Worm (Caenorhabditis elegans) whole organism, mixed stage, embryonic: ENCODE data around the gene ZC21.8.

Source experiments
- M03D4.4 ChIP-seq: sonication (generic microtip); optimal IDR thresholded peaks from 2 replicates; lab custom pipeline; 2017; ENCODE audit warnings: mild to moderate bottlenecking, missing genetic modification characterization, missing compliant biosample characterization
- bed-3 ChIP-seq: fragments of 200-800 bp; sonication (Bioruptor generic); optimal IDR thresholded peaks from 3 replicates; lab custom pipeline; 2018; ENCODE audit warnings: mild to moderate bottlenecking, missing genetic modification characterization, moderate library complexity, missing compliant biosample characterization
- blmp-1 ChIP-seq: fragments of 150-350 bp; optimal IDR thresholded peaks from 2 replicates; lab custom pipeline; 2014; ENCODE audit warnings: missing biosample characterization, missing genetic modification characterization
- ceh-39 ChIP-seq: fragments of 150-350 bp; optimal IDR thresholded peaks from 2 replicates; lab custom pipeline; 2014; ENCODE audit warnings: missing biosample characterization, missing genetic modification characterization
- ceh-43 ChIP-seq: fragments of 200-800 bp; sonication (Bioruptor generic); optimal IDR thresholded peaks from 2 replicates; lab custom pipeline; 2018; ENCODE audit warnings: mild to moderate bottlenecking, missing genetic modification characterization, moderate library complexity, missing compliant biosample characterization
- ceh-83 ChIP-seq: fragments of 200-800 bp; sonication (Bioruptor generic); optimal IDR thresholded peaks from 2 replicates; lab custom pipeline; 2018; ENCODE audit warnings: mild to moderate bottlenecking, missing genetic modification characterization, missing compliant biosample characterization
- ces-1 ChIP-seq: fragments of 150-350 bp; optimal IDR thresholded peaks from 2 replicates; lab custom pipeline; 2014; ENCODE audit warnings: missing biosample characterization, missing genetic modification reagents, missing genetic modification characterization
- cnd-1 ChIP-seq: fragments of 200-800 bp; sonication (Bioruptor generic); optimal IDR thresholded peaks from 2 replicates; lab custom pipeline; 2018; ENCODE audit warnings: mild to moderate bottlenecking, missing genetic modification characterization, missing compliant biosample characterization
- drap-1 ChIP-seq: fragments of 200-800 bp; sonication (Bioruptor generic); optimal IDR thresholded peaks from 3 replicates; lab custom pipeline; 2018; ENCODE audit warnings: mild to moderate bottlenecking, missing genetic modification characterization, missing compliant biosample characterization
- elt-1 ChIP-seq: sonication (generic microtip); optimal IDR thresholded peaks from 2 replicates; lab custom pipeline; 2017; ENCODE audit warnings: missing genetic modification characterization, mild to moderate bottlenecking, missing compliant biosample characterization, antibody characterized with exemption, moderate library complexity, borderline replicate concordance; ENCODE audit not compliant: insufficient read depth
- flh-1 ChIP-seq: fragments of 200-800 bp; sonication (Bioruptor generic); optimal IDR thresholded peaks from 2 replicates; lab custom pipeline; 2018; ENCODE audit warnings: mild to moderate bottlenecking, missing genetic modification characterization, moderate library complexity, missing compliant biosample characterization
- hlh-1 ChIP-seq: fragments of 150-350 bp; optimal IDR thresholded peaks from 2 replicates; lab custom pipeline; 2014; ENCODE audit warnings: missing biosample characterization, missing genetic modification reagents, missing genetic modification characterization
- lin-32 ChIP-seq: fragments of 200-800 bp; sonication (Bioruptor generic); optimal IDR thresholded peaks from 2 replicates; lab custom pipeline; 2018; ENCODE audit warnings: mild to moderate bottlenecking, missing genetic modification characterization, missing compliant biosample characterization
- lsy-2 ChIP-seq: fragments of 150-350 bp; optimal IDR thresholded peaks from 2 replicates; lab custom pipeline; 2014; ENCODE audit warnings: missing biosample characterization, missing genetic modification characterization
- mab-5 ChIP-seq: fragments of 150-350 bp; optimal IDR thresholded peaks from 2 replicates; lab custom pipeline; 2014; ENCODE audit warnings: missing biosample characterization, missing genetic modification characterization
- mep-1 ChIP-seq: fragments of 150-350 bp; optimal IDR thresholded peaks from 2 replicates; lab custom pipeline; 2017; ENCODE audit warnings: missing biosample characterization, missing genetic modification reagents, missing genetic modification characterization, inconsistent platforms
- mls-2 ChIP-seq: sonication (generic microtip); optimal IDR thresholded peaks from 2 replicates; lab custom pipeline; 2016; ENCODE audit warnings: mild to moderate bottlenecking, missing genetic modification characterization, moderate library complexity, missing compliant biosample characterization
- nhr-12 ChIP-seq: fragments of 150-350 bp; optimal IDR thresholded peaks from 2 replicates; lab custom pipeline; 2014; ENCODE audit warnings: missing biosample characterization, missing genetic modification characterization
- nhr-2 ChIP-seq: fragments of 150-350 bp; optimal IDR thresholded peaks from 2 replicates; lab custom pipeline; 2014; ENCODE audit warnings: missing biosample characterization, missing genetic modification characterization
- nhr-237 ChIP-seq: fragments of 150-350 bp; optimal IDR thresholded peaks from 2 replicates; lab custom pipeline; 2014; ENCODE audit warnings: missing biosample characterization, missing genetic modification characterization
- nhr-28 ChIP-seq: fragments of 150-350 bp; optimal IDR thresholded peaks from 2 replicates; lab custom pipeline; 2014; ENCODE audit warnings: missing biosample characterization, missing genetic modification characterization
- nhr-76 ChIP-seq: sonication (generic microtip); optimal IDR thresholded peaks from 2 replicates; lab custom pipeline; 2017; ENCODE audit warnings: missing biosample characterization, missing genetic modification characterization
- pha-4 ChIP-seq: fragments of 150-350 bp; optimal IDR thresholded peaks from 2 replicates; lab custom pipeline; 2018; ENCODE audit warnings: missing biosample characterization, missing genetic modification reagents, missing genetic modification characterization
- sem-2 ChIP-seq: fragments of 200-800 bp; sonication (Bioruptor generic); optimal IDR thresholded peaks from 2 replicates; lab custom pipeline; 2018; ENCODE audit warnings: mild to moderate bottlenecking, missing genetic modification characterization, missing compliant biosample characterization
- sptf-1 ChIP-seq: sonication (generic microtip); optimal IDR thresholded peaks from 2 replicates; lab custom pipeline; 2017; ENCODE audit warnings: mild to moderate bottlenecking, missing genetic modification characterization, moderate library complexity, missing compliant biosample characterization
- tbx-8 ChIP-seq: fragments of 200-800 bp; sonication (Bioruptor generic); optimal IDR thresholded peaks from 2 replicates; lab custom pipeline; 2018; ENCODE audit warnings: mild to moderate bottlenecking, missing genetic modification characterization, moderate library complexity, missing compliant biosample characterization
- unc-120 ChIP-seq: sonication (generic microtip); optimal IDR thresholded peaks from 2 replicates; lab custom pipeline; 2017; ENCODE audit warnings: missing genetic modification characterization, missing compliant biosample characterization; ENCODE audit not compliant: poor library complexity, severe bottlenecking
- unc-39 ChIP-seq: fragments of 150-350 bp; optimal IDR thresholded peaks from 2 replicates; lab custom pipeline; 2014; ENCODE audit warnings: missing biosample characterization, missing genetic modification characterization
- unc-62 ChIP-seq: fragments of 150-350 bp; optimal IDR thresholded peaks from 2 replicates; lab custom pipeline; 2014; ENCODE audit warnings: missing biosample characterization, missing genetic modification reagents, missing genetic modification characterization
- zip-8 ChIP-seq: fragments of 150-350 bp; optimal IDR thresholded peaks from 2 replicates; lab custom pipeline; 2014; ENCODE audit warnings: missing biosample characterization, missing genetic modification characterization
- ztf-11 ChIP-seq: fragments of 150-350 bp; optimal IDR thresholded peaks from 2 replicates; lab custom pipeline; 2014; ENCODE audit warnings: missing biosample characterization, missing genetic modification characterization

ZC21.8 gene

ce11 chrIII:8535445-8535844, 15.7 kb upstream of the ZC21.8 start:
- TF ChIP-seq pha-4 (tag; lab: Kevin White, UChicago) (no peak), flh-1 (GFP tag; lab: Kevin White, UChicago) (no peak), mab-5 (tag; lab: Kevin White, UChicago) (no peak)
- TF ChIP-seq, all 35 proteins: peak for 0

DNA sequence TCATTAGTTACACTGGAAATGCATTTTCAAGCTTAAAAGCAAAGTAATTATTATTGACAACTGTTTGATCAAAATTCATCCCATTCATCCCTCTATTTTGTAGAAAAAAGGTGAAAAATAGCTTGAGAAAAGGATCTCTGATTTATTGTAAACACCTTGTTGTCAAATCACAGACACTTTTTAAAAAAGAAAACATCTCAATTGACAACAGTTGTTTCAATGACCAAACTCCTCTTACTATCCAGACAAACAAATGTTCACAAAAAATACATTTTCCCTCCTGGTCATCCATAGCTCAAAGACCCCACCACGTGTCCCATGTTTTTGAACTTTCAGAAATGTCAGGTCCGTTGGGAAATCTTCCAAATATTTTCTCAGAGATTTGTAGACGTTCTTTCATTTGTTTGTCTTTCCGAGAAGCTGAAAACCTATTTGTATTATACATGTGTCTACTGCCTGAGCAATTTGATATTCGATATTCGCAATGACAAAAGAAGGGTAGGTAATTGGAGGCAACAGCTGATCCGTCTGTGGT, 14.9 kb upstream of the ZC21.8 start, which contains the start of gene trp-1:
Gene trp-1, plus strand, starts transcription at position 485 of the 535 bp plus-strand sequence.
- TF ChIP-seq zip-8 (tag; lab: Kevin White, UChicago) (no peak), unc-120 (no peak), nhr-76 (tag; lab: Kevin White, UChicago) (no peak), blmp-1 (no peak), tbx-8 (GFP tag; lab: Kevin White, UChicago) (no peak), flh-1 (GFP tag; lab: Kevin White, UChicago) (no peak), ztf-11 (tag; lab: Kevin White, UChicago) (no peak), sem-2 (GFP tag; lab: Kevin White, UChicago) (no peak), ceh-43 (no peak), ceh-39 (no peak), nhr-2 (tag; lab: Kevin White, UChicago) (no peak)

ce11 chrIII:8533900-8534299, 14.1 kb upstream of the ZC21.8 start:
- peak; percentile 4 for TF ChIP-seq ces-1 (GFP tag; lab: Kevin White, UChicago)
- no peak for TF ChIP-seq nhr-28
- TF ChIP-seq, all 35 proteins: peak for 1

DNA sequence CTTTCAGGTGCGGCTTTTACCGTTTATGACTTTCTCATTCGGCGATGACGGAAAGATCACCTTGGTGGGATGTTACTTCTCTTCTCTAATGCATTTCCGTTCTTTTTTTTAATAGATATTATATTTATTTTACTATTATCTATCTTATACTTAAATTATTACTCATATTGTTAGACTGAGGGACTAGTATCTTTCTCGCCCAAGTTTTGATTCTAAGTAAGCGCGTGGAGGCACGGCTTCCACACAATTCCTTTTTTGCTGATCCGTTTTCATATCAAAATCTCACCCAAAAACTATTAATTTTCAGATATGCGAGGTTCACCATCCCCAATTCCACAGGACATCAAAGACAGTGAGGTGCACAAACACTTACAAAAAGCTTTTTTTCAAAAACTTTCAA, 10.0 kb upstream of the ZC21.8 start, which contains the start of gene ZC21.10:
Gene ZC21.10, plus strand, starts transcription at position 301 of the 400 bp plus-strand sequence.
- TF ChIP-seq mep-1 (tag; lab: Kevin White, UChicago) (no peak), sem-2 (GFP tag; lab: Kevin White, UChicago) (no peak)

DNA sequence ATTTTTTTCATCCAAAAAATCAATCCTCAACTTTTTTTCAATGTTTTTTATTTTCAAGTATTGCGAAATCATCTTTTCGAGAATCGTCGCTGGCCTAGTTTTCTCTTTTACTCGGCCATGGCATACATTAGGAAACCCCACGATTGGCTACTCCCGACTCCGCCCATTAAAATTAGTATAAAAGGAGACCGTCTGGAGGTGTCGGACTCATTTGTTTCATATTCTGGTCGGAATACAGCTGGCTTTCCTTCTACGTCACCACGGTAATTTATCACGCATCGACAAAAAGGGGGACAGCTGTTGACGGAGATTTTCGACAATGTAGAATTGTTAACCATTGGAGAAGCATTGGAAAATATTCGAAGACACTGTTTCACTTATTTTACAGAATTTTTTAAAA, 9.2 kb upstream of the ZC21.8 start:
- TF ChIP-seq tbx-8 (GFP tag; lab: Kevin White, UChicago): no peak
- TF ChIP-seq lsy-2: peak; percentile 79
- no peak for TF ChIP-seq mep-1 (tag; lab: Kevin White, UChicago)
- TF ChIP-seq bed-3 (GFP tag; lab: Kevin White, UChicago): no peak
- TF ChIP-seq cnd-1 (tag; lab: Kevin White, UChicago): peak; percentile 81
- TF ChIP-seq lin-32 (GFP tag; lab: Kevin White, UChicago): peak; percentile 82
- TF ChIP-seq flh-1 (GFP tag; lab: Kevin White, UChicago): no peak
- TF ChIP-seq ceh-83 (GFP tag; lab: Kevin White, UChicago): no peak
- TF ChIP-seq drap-1: no peak
- no peak for TF ChIP-seq nhr-12 (tag; lab: Kevin White, UChicago)
- TF ChIP-seq ceh-43: peak; percentile 23
- TF ChIP-seq mls-2 (tag; lab: Kevin White, UChicago): peak; percentile 4
- TF ChIP-seq nhr-2 (tag; lab: Kevin White, UChicago): no peak
- TF ChIP-seq ces-1 (GFP tag; lab: Kevin White, UChicago): peak; percentile 61
- TF ChIP-seq sem-2 (GFP tag; lab: Kevin White, UChicago): no peak
- TF ChIP-seq elt-1 (tag; lab: Kevin White, UChicago): no peak
- peak; percentile 39 for TF ChIP-seq sptf-1 (tag; lab: Kevin White, UChicago)
- peak; percentile 7 for TF ChIP-seq hlh-1 (tag; lab: Kevin White, UChicago)
- no peak for TF ChIP-seq unc-39 (tag; lab: Kevin White, UChicago)
- no peak for TF ChIP-seq pha-4 (tag; lab: Kevin White, UChicago)
- TF ChIP-seq M03D4.4 (tag; lab: Kevin White, UChicago): no peak
- no peak for TF ChIP-seq blmp-1
- no peak for TF ChIP-seq unc-120
- TF ChIP-seq nhr-237 (tag; lab: Kevin White, UChicago): peak; percentile 32
- TF ChIP-seq unc-62 (GFP tag; lab: Kevin White, UChicago): peak; percentile 17
- TF ChIP-seq ztf-11 (tag; lab: Kevin White, UChicago): peak; percentile 25
